Worm (Caenorhabditis elegans): Measurements from ENCODE around the gene K06H7.2.

DNA sequence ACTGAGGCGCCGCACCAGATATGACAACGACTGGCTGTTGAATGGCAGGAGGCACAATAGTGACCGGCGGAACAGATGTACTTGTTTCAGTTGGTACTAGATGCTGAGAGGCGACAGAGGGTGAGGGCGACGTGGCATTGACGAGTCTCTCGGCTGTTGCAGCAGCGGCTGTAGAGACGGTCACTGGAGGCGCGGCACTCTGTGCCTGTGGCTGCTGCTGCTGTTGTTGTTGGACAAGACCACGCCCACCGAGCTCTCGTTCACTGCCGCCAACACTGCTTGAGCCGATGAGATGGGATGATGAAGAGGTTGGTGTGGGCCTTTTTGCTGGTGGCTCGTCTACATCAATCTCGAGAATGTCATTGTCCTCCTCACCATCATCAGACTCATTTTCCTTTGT lies 23.8 kb downstream of the K06H7.2 start:
- no peak for TF ChIP-seq vab-15 (tag; optimal IDR thresholded peaks at IDR 0.05)
- TF ChIP-seq nhr-47 (tag; optimal IDR thresholded peaks at IDR 0.05), result no peak
- no peak for TF ChIP-seq alr-1 (tag; optimal IDR thresholded peaks at IDR 0.05; ENCODE audit: borderline replicate concordance)
- no peak for TF ChIP-seq pqm-1 (tag; optimal IDR thresholded peaks at IDR 0.05)
- TF ChIP-seq mep-1 (tag; optimal IDR thresholded peaks at IDR 0.05), result no peak
- TF ChIP-seq ceh-82 (tag; optimal IDR thresholded peaks at IDR 0.05), result no peak
- no peak for TF ChIP-seq egl-27 (tag; optimal IDR thresholded peaks at IDR 0.05)
- no peak for TF ChIP-seq C04F5.9 (tag; optimal IDR thresholded peaks at IDR 0.05)
- TF ChIP-seq nhr-77 (tag; optimal IDR thresholded peaks at IDR 0.05), result no peak
- no peak for TF ChIP-seq jun-1 (tag; optimal IDR thresholded peaks at IDR 0.05)
